Fruit fly (Drosophila melanogaster) whole organism, embryonic: Measurements from ENCODE around the gene CG17786.

Source experiments
- Atf6 ChIP-seq: fragments of 200-800 bp; sonication (Bioruptor generic); IDR thresholded peaks from 2 replicates; pipeline ENCODE4 v1.3.6; 2022; ENCODE audit warnings: missing biosample characterization, missing genetic modification characterization
- BEAF-32 ChIP-seq: fragments of 200-800 bp; sonication (Bioruptor generic); optimal IDR thresholded peaks from 3 replicates; lab custom pipeline; 2017; ENCODE audit warnings: missing biosample characterization, missing genetic modification characterization, mild to moderate bottlenecking, moderate library complexity, missing genetic modification reagents
- C15 ChIP-seq: fragments of 200-800 bp; sonication (Bioruptor generic); IDR thresholded peaks from 3 replicates; pipeline ENCODE4 v1.3.6; 2022; ENCODE audit warnings: missing biosample characterization, missing genetic modification characterization
- CG12155 ChIP-seq: fragments of 200-800 bp; sonication (Bioruptor generic); optimal IDR thresholded peaks from 3 replicates; lab custom pipeline; 2016; ENCODE audit warnings: missing biosample characterization, missing genetic modification characterization
- CG13624 ChIP-seq: fragments of 200-800 bp; sonication (Bioruptor generic); optimal IDR thresholded peaks from 2 replicates; lab custom pipeline; 2016; ENCODE audit warnings: missing biosample characterization, missing genetic modification characterization
- CG13775 ChIP-seq: fragments of 200-800 bp; sonication (Bioruptor generic); optimal IDR thresholded peaks from 3 replicates; lab custom pipeline; 2017; ENCODE audit warnings: missing biosample characterization, mild to moderate bottlenecking, missing genetic modification characterization
- CG14710 ChIP-seq: fragments of 200-800 bp; sonication (Bioruptor generic); optimal IDR thresholded peaks from 3 replicates; lab custom pipeline; 2019; ENCODE audit warnings: missing biosample characterization, mild to moderate bottlenecking, missing genetic modification characterization, moderate library complexity
- CG17385 ChIP-seq: fragments of 200-800 bp; sonication (Bioruptor generic); optimal IDR thresholded peaks from 3 replicates; lab custom pipeline; 2018; ENCODE audit warnings: missing biosample characterization, mild to moderate bottlenecking, missing genetic modification characterization
- CG30403 ChIP-seq: fragments of 200-800 bp; sonication (Bioruptor generic); optimal IDR thresholded peaks from 3 replicates; lab custom pipeline; 2016; ENCODE audit warnings: missing biosample characterization, missing genetic modification characterization
- CG31441 ChIP-seq: fragments of 200-800 bp; sonication (Bioruptor generic); IDR thresholded peaks from 2 replicates; pipeline ENCODE4 v1.3.6; 2022; ENCODE audit warnings: missing biosample characterization, missing genetic modification characterization
- CG42726 ChIP-seq: fragments of 200-800 bp; sonication (Bioruptor generic); IDR thresholded peaks from 2 replicates; pipeline ENCODE4 v1.3.6; 2022; ENCODE audit warnings: missing biosample characterization, missing genetic modification characterization; ENCODE audit not compliant: partially characterized antibody
- CG4404 ChIP-seq: fragments of 200-800 bp; sonication (Bioruptor generic); IDR thresholded peaks from 2 replicates; pipeline ENCODE4 v1.3.6; 2022; ENCODE audit warnings: missing biosample characterization, missing genetic modification characterization
- CG4730 ChIP-seq: fragments of 200-800 bp; sonication (Bioruptor generic); IDR thresholded peaks from 2 replicates; pipeline ENCODE4 v1.3.6; 2022; ENCODE audit warnings: missing biosample characterization, missing genetic modification characterization
- CG4820 ChIP-seq: fragments of 200-800 bp; sonication (Bioruptor generic); optimal IDR thresholded peaks from 3 replicates; lab custom pipeline; 2016; ENCODE audit warnings: missing biosample characterization, missing genetic modification characterization
- CG5245 ChIP-seq: fragments of 200-800 bp; sonication (Bioruptor generic); optimal IDR thresholded peaks from 3 replicates; lab custom pipeline; 2016; ENCODE audit warnings: missing biosample characterization, missing genetic modification characterization
- CG6765 ChIP-seq: fragments of 200-800 bp; sonication (Bioruptor generic); optimal IDR thresholded peaks from 3 replicates; lab custom pipeline; 2017; ENCODE audit warnings: missing biosample characterization, mild to moderate bottlenecking, missing genetic modification characterization
- CG8944 ChIP-seq: fragments of 200-800 bp; sonication (Bioruptor generic); optimal IDR thresholded peaks from 3 replicates; lab custom pipeline; 2016; ENCODE audit warnings: missing biosample characterization, missing genetic modification characterization
- CG9215 ChIP-seq: fragments of 200-800 bp; sonication (Bioruptor generic); IDR thresholded peaks from 2 replicates; pipeline ENCODE4 v1.3.6; 2022; ENCODE audit warnings: missing biosample characterization, missing genetic modification characterization
- CG9437 ChIP-seq: fragments of 200-800 bp; sonication (Bioruptor generic); optimal IDR thresholded peaks from 2 replicates; lab custom pipeline; 2018; ENCODE audit warnings: missing biosample characterization, mild to moderate bottlenecking, missing genetic modification characterization
- CG9609 ChIP-seq: fragments of 200-800 bp; sonication (Bioruptor generic); optimal IDR thresholded peaks from 3 replicates; lab custom pipeline; 2016; ENCODE audit warnings: missing biosample characterization, missing genetic modification characterization
- Chrac-16 ChIP-seq: fragments of 200-800 bp; sonication (Bioruptor generic); optimal IDR thresholded peaks from 3 replicates; lab custom pipeline; 2016; ENCODE audit warnings: missing biosample characterization, missing genetic modification characterization
- D ChIP-seq, 2 experiments: fragments of 200-800 bp in 1 of 2; fragments of >200 bp in 1 of 2; sonication (Bioruptor generic) in 1 of 2; optimal IDR thresholded peaks; 2 replicates in 1 of 2; 3 replicates in 1 of 2; lab custom pipeline; 2017; ENCODE audit warnings: mild to moderate bottlenecking in 1 of 2, missing biosample characterization in 1 of 2, missing genetic modification characterization in 1 of 2, missing genetic modification reagents in 1 of 2
- E2f2 ChIP-seq: fragments of 200-800 bp; sonication (Bioruptor generic); IDR thresholded peaks from 2 replicates; pipeline ENCODE4 v1.3.6; 2022; ENCODE audit warnings: missing biosample characterization, missing genetic modification characterization
- Ets65A ChIP-seq: fragments of 200-800 bp; sonication (Bioruptor generic); peaks from one replicate; lab custom pipeline; 2016; ENCODE audit warnings: missing biosample characterization, missing genetic modification characterization
- Hmr ChIP-seq: fragments of 200-800 bp; sonication (Bioruptor generic); optimal IDR thresholded peaks from 3 replicates; lab custom pipeline; 2017; ENCODE audit warnings: mild to moderate bottlenecking, missing biosample characterization, missing genetic modification reagents, missing genetic modification characterization
- Lpt ChIP-seq: fragments of >200 bp; optimal IDR thresholded peaks from 2 replicates; lab custom pipeline; 2018; ENCODE audit warnings: missing biosample characterization, missing genetic modification characterization
- MBD-R2 ChIP-seq: fragments of 200-800 bp; sonication (Bioruptor generic); IDR thresholded peaks from 2 replicates; pipeline ENCODE4 v1.3.6; 2022; ENCODE audit warnings: missing biosample characterization, missing genetic modification characterization
- Nf-YB ChIP-seq: fragments of 200-800 bp; sonication (Bioruptor generic); optimal IDR thresholded peaks from 3 replicates; lab custom pipeline; 2019; ENCODE audit warnings: missing biosample characterization, mild to moderate bottlenecking, missing genetic modification characterization, moderate library complexity
- Oaz ChIP-seq: fragments of 200-800 bp; sonication (Bioruptor generic); IDR thresholded peaks from 2 replicates; pipeline ENCODE4 v1.3.6; 2022; ENCODE audit warnings: missing biosample characterization, missing genetic modification characterization
- Sox100B ChIP-seq: fragments of 200-800 bp; sonication (Bioruptor generic); optimal IDR thresholded peaks from 3 replicates; lab custom pipeline; 2018; ENCODE audit warnings: missing biosample characterization, mild to moderate bottlenecking, missing genetic modification characterization
- Taf1 ChIP-seq: fragments of 200-800 bp; sonication (Bioruptor generic); IDR thresholded peaks from 2 replicates; pipeline ENCODE4 v1.3.6; 2022; ENCODE audit warnings: missing biosample characterization, missing genetic modification characterization
- chif ChIP-seq, 2 experiments: fragments of 200-800 bp; sonication (Bioruptor generic); optimal IDR thresholded peaks; 3 replicates each; lab custom pipeline; 2016; ENCODE audit warnings: missing biosample characterization in 2 of 2, missing genetic modification characterization in 2 of 2
- eyg ChIP-seq: fragments of 200-800 bp; sonication (Bioruptor generic); optimal IDR thresholded peaks from 3 replicates; lab custom pipeline; 2016; ENCODE audit warnings: missing biosample characterization, missing genetic modification characterization
- ind ChIP-seq: fragments of 200-800 bp; sonication (Bioruptor generic); optimal IDR thresholded peaks from 3 replicates; lab custom pipeline; 2016; ENCODE audit warnings: missing biosample characterization, missing genetic modification characterization
- klu ChIP-seq: fragments of 200-800 bp; sonication (Bioruptor generic); IDR thresholded peaks from 2 replicates; pipeline ENCODE4 v1.3.6; 2022; ENCODE audit warnings: missing biosample characterization, missing genetic modification characterization
- lilli ChIP-seq: fragments of 200-800 bp; sonication (Bioruptor generic); optimal IDR thresholded peaks from 3 replicates; lab custom pipeline; 2016; ENCODE audit warnings: missing biosample characterization, missing genetic modification characterization
- lola ChIP-seq, 3 experiments: fragments of >200 bp in 2 of 3; fragments of 200-800 bp in 1 of 3; sonication (Bioruptor generic) in 1 of 3; optimal IDR thresholded peaks; 2 replicates each; lab custom pipeline; 2017 to 2019; ENCODE audit warnings: missing biosample characterization in 3 of 3, missing genetic modification characterization in 3 of 3, mild to moderate bottlenecking in 1 of 3, moderate library complexity in 1 of 3
- nerfin-1 ChIP-seq: fragments of 200-800 bp; sonication (Bioruptor generic); optimal IDR thresholded peaks from 3 replicates; lab custom pipeline; 2019; ENCODE audit warnings: missing biosample characterization, mild to moderate bottlenecking, missing genetic modification characterization, moderate library complexity
- otp ChIP-seq: fragments of 200-800 bp; sonication (Bioruptor generic); IDR thresholded peaks from 3 replicates; pipeline ENCODE4, ENCODE4 v1.3.6; 2022; ENCODE audit warnings: missing biosample characterization, missing genetic modification characterization
- pnt ChIP-seq: fragments of 200-800 bp; sonication (Bioruptor generic); optimal IDR thresholded peaks from 3 replicates; lab custom pipeline; 2016; ENCODE audit warnings: missing biosample characterization, missing genetic modification characterization
- sna ChIP-seq: fragments of 200-800 bp; sonication (Bioruptor generic); IDR thresholded peaks from 2 replicates; pipeline ENCODE4 v1.3.6; 2022; ENCODE audit warnings: missing biosample characterization, missing genetic modification characterization; ENCODE audit not compliant: partially characterized antibody
- so ChIP-seq: fragments of 200-800 bp; sonication (Bioruptor generic); IDR thresholded peaks from 3 replicates; pipeline ENCODE4 v1.3.6; 2022; ENCODE audit warnings: missing biosample characterization, missing genetic modification characterization
- sob ChIP-seq: fragments of 200-800 bp; sonication (Bioruptor generic); IDR thresholded peaks from 2 replicates; pipeline ENCODE4 v1.3.6; 2022; ENCODE audit warnings: missing biosample characterization, missing genetic modification characterization
- tap ChIP-seq: fragments of 200-800 bp; optimal IDR thresholded peaks from 3 replicates; lab custom pipeline; 2019; ENCODE audit warnings: missing biosample characterization, mild to moderate bottlenecking, missing genetic modification characterization, moderate library complexity
- tin ChIP-seq: fragments of 200-800 bp; sonication (Bioruptor generic); optimal IDR thresholded peaks from 3 replicates; lab custom pipeline; 2016; ENCODE audit warnings: missing biosample characterization, missing genetic modification characterization
- unpg ChIP-seq: fragments of 200-800 bp; sonication (Bioruptor generic); optimal IDR thresholded peaks from 3 replicates; lab custom pipeline; 2018; ENCODE audit warnings: missing biosample characterization, mild to moderate bottlenecking, missing genetic modification characterization, moderate library complexity
- usp ChIP-seq: fragments of >200 bp; optimal IDR thresholded peaks from 2 replicates; lab custom pipeline; 2017; ENCODE audit warnings: missing biosample characterization, missing genetic modification characterization
- wor ChIP-seq: fragments of 200-800 bp; sonication (Bioruptor generic); IDR thresholded peaks from 2 replicates; pipeline ENCODE4 v1.3.6; 2022; ENCODE audit warnings: missing biosample characterization, missing genetic modification characterization
- zen2 ChIP-seq: fragments of 200-800 bp; sonication (Bioruptor generic); IDR thresholded peaks from 3 replicates; pipeline ENCODE4 v1.3.6; 2022; ENCODE audit warnings: missing biosample characterization, missing genetic modification characterization; ENCODE audit not compliant: partially characterized antibody
- zf30C ChIP-seq: fragments of 200-800 bp; sonication (Bioruptor generic); optimal IDR thresholded peaks from 3 replicates; lab custom pipeline; 2018; ENCODE audit warnings: missing biosample characterization, mild to moderate bottlenecking, missing genetic modification characterization
- zfh2 ChIP-seq: fragments of 200-800 bp; sonication (Bioruptor generic); optimal IDR thresholded peaks from 2 replicates; lab custom pipeline; 2016; ENCODE audit warnings: missing biosample characterization, missing genetic modification characterization

CG17786 gene

DNA sequence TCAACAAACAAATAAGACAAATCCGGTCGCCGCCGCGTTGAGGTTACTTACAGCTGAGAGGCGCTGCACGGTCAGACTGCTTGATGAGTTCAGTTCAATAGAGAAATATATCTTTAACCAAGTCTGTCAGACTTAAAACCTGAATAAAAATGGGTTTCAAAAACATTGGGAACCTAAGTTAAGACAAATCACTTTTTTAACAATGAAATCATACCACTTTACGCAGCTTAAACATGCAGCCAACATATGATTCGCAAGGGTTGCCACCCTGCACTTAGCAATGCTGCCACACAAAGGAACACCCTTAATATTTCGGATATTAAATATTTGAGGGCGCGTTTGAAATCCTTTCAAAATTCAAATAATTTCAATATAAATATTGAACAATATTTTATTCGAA is 29.9 kb downstream of the CG17786 start, which contains the start of gene CG5515 (continued):
- TF ChIP-seq Nf-YB (GFP tag; lab: Kevin White, UChicago) = no peak
- peak; percentile 86 for TF ChIP-seq Atf6
- TF ChIP-seq so (GFP tag; lab: Robert Waterston, UW) = peak; percentile 79; the same call in 1 of the 3 replicates
- no peak; the same call in 2 of the 3 replicates for TF ChIP-seq zen2 (GFP tag; lab: Robert Waterston, UW)
- peak; percentile 32 for TF ChIP-seq BEAF-32 (GFP tag; lab: Kevin White, UChicago)
- TF ChIP-seq CG17385 (GFP tag; lab: Kevin White, UChicago) = peak; percentile 45
- TF ChIP-seq zf30C = no peak
- peak; percentile 70 for TF ChIP-seq CG12155 (GFP tag; lab: Kevin White, UChicago)
- TF ChIP-seq pnt (GFP tag; lab: Kevin White, UChicago) = peak; percentile 68
- peak; percentile 72 for TF ChIP-seq tin (GFP tag; lab: Kevin White, UChicago)
- peak; percentile 88 for TF ChIP-seq lilli
- peak; percentile 83 for TF ChIP-seq Oaz (GFP tag; lab: Robert Waterston, UW)
- no peak for TF ChIP-seq D (optimal IDR thresholded peaks at IDR 0.05; lab: Kevin White, UChicago)
- peak; percentile 30 for TF ChIP-seq D (GFP tag; optimal IDR thresholded peaks at IDR 0.05; lab: Kevin White, UChicago)
- TF ChIP-seq CG30403 (GFP tag; lab: Kevin White, UChicago) = peak; percentile 87
- TF ChIP-seq zfh2 (GFP tag; lab: Kevin White, UChicago) = peak; percentile 88
- TF ChIP-seq Hmr (GFP tag; lab: Kevin White, UChicago) = no peak
- peak; percentile 76 for TF ChIP-seq CG4404 (GFP tag; lab: Robert Waterston, UW)
- TF ChIP-seq Chrac-16 (GFP tag; lab: Kevin White, UChicago) = peak; percentile 69
- TF ChIP-seq CG4730 (GFP tag; lab: Robert Waterston, UW) = peak; percentile 75
- TF ChIP-seq MBD-R2 (GFP tag; lab: Robert Waterston, UW) = peak; percentile 88
- peak; percentile 88 for TF ChIP-seq CG9609 (GFP tag; lab: Kevin White, UChicago)
- TF ChIP-seq E2f2 (GFP tag; lab: Robert Waterston, UW) = peak; percentile 86
- peak; percentile 91 for TF ChIP-seq sna (GFP tag; lab: Robert Waterston, UW)
- peak; percentile 92 for TF ChIP-seq sob
- peak; percentile 53 for TF ChIP-seq CG42726 (GFP tag; lab: Robert Waterston, UW)
- TF ChIP-seq C15 (GFP tag; lab: Robert Waterston, UW) = no peak
- peak; percentile 48 for TF ChIP-seq eyg (GFP tag; lab: Kevin White, UChicago)
- TF ChIP-seq CG6765 (GFP tag; lab: Kevin White, UChicago) = no peak
- peak; percentile 29; the same call in 1 of the 3 replicates for TF ChIP-seq otp
- peak; percentile 90 for TF ChIP-seq wor (GFP tag; lab: Robert Waterston, UW)
- TF ChIP-seq CG31441 (GFP tag; lab: Robert Waterston, UW) = no peak; the same call in 1 of the 2 replicates
- no peak for TF ChIP-seq Sox100B (GFP tag; lab: Kevin White, UChicago)
- peak; percentile 64; the same call in 1 of the 2 replicates for TF ChIP-seq Taf1
- TF ChIP-seq nerfin-1 (tag; lab: Kevin White, UChicago) = peak; percentile 73
- peak; percentile 32 for TF ChIP-seq CG5245 (GFP tag; lab: Kevin White, UChicago)
- peak; percentile 90 for TF ChIP-seq CG13775 (GFP tag; lab: Kevin White, UChicago)
- TF ChIP-seq klu = peak; percentile 51; the same call in 1 of the 2 replicates
- TF ChIP-seq chif (GFP tag; optimal IDR thresholded peaks at IDR 0.05; lab: Kevin White, UChicago) = peak; percentile 73 to 79
- TF ChIP-seq CG9215 (GFP tag; lab: Robert Waterston, UW) = peak; percentile 64
- TF ChIP-seq tap = no peak
- peak; percentile 69 for TF ChIP-seq CG8944 (GFP tag; lab: Kevin White, UChicago)
- peak; percentile 35 for TF ChIP-seq CG9437 (GFP tag; lab: Kevin White, UChicago)
- peak; percentile 66 for TF ChIP-seq ind (GFP tag; lab: Kevin White, UChicago)
- TF ChIP-seq CG4820 (GFP tag; lab: Kevin White, UChicago) = peak; percentile 59
- TF ChIP-seq usp (GFP tag; lab: Kevin White, UChicago) = no peak
- peak; percentile 82 for TF ChIP-seq CG13624 (GFP tag; lab: Kevin White, UChicago)
- TF ChIP-seq unpg = peak; percentile 73
- TF ChIP-seq CG14710 (tag; lab: Kevin White, UChicago) = peak; percentile 84
- TF ChIP-seq Ets65A (GFP tag; lab: Kevin White, UChicago) = peak; percentile 97
- peak in 1 of 3 experiments; percentile 84 for TF ChIP-seq lola (GFP tag; optimal IDR thresholded peaks at IDR 0.05; lab: Kevin White, UChicago)
- TF ChIP-seq Lpt (GFP tag; lab: Kevin White, UChicago) = no peak
